Fruit fly (Drosophila melanogaster): ENCODE measurements around the gene CG12003.

Gene CG12003

DNA sequence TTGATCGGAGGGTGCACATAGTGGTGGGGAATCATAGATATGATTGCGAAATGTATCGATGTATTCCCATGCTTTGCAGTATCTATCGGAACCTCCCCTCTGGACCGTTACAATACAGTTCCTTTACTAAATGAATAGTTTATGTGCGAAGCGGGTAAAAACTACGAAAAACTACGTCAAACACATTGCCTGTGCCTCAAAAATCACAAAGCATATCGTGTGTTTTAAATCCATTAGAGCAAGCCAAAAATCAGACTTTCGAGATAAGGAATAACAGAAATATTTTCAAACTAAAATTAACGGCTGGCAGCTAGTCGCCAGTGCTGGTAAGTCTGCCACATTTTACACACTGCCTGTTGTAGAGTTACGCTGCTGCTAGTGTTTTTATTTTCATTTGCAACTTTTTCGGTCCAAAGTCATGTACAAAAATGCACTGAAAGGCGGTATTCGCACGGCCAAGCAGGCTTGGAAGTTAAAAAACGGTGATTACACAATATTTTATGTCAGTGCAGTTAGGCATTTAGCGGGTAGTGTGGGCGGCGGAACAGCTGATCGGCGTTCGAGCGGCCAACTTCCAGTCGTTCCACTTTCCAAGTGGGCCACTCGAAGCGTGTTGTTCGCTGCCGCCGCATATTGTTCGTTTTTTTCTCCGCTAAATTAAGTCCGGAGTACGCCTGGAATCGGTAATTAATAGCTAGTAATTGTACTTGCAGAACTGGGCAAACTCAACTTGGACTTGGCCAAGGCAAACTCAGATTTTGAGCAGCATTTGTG lies 47.7 kb upstream of the CG12003 start (continued):
- TF ChIP-seq CG6791 (GFP tag; IDR thresholded peaks at IDR 0.05; ENCODE audit: partially characterized antibody) (peak; percentile 80), her (GFP tag; optimal IDR thresholded peaks at IDR 0.05) (peak; percentile 63), Mrtf (GFP tag; IDR thresholded peaks at IDR 0.05) (no peak), fu2 (GFP tag; optimal IDR thresholded peaks at IDR 0.05) (peak; percentile 70), ham (GFP tag; IDR thresholded peaks at IDR 0.05) (no peak), Rfx (GFP tag; IDR thresholded peaks at IDR 0.05) (peak; percentile 22; the same call in 1 of the 2 replicates), Hsf (GFP tag; optimal IDR thresholded peaks at IDR 0.05) (peak; percentile 77), Hr3 (GFP tag; optimal IDR thresholded peaks at IDR 0.05) (peak; percentile 67), onecut (GFP tag; IDR thresholded peaks at IDR 0.05) (no peak), Nf-YC (tag; optimal IDR thresholded peaks at IDR 0.05) (no peak), CG9609 (GFP tag; optimal IDR thresholded peaks at IDR 0.05) (peak; percentile 62), NK7.1 (GFP tag; optimal IDR thresholded peaks at IDR 0.05) (no peak), Poxn (GFP tag; IDR thresholded peaks at IDR 0.05) (no peak), crc (GFP tag; optimal IDR thresholded peaks at IDR 0.05) (peak; percentile 30), Kr (GFP tag; optimal IDR thresholded peaks at IDR 0.05) (no peak), Med (GFP tag) (peak; percentile 96), ATbp (GFP tag; optimal IDR thresholded peaks at IDR 0.05) (no peak), Dip2 (GFP tag; IDR thresholded peaks at IDR 0.05) (no peak), Hr39 (optimal IDR thresholded peaks at IDR 0.05) (no peak), CG15479 (GFP tag; optimal IDR thresholded peaks at IDR 0.05) (no peak), jumu (GFP tag; optimal IDR thresholded peaks at IDR 0.05) (peak; percentile 80), CG12659 (GFP tag; optimal IDR thresholded peaks at IDR 0.05) (peak; percentile 54), Aef1 (GFP tag; IDR thresholded peaks at IDR 0.05) (peak; percentile 51), CG17612 (GFP tag; IDR thresholded peaks at IDR 0.05) (no peak), CG12942 (GFP tag; optimal IDR thresholded peaks at IDR 0.05) (peak; percentile 71), en (GFP tag; optimal IDR thresholded peaks at IDR 0.05) (peak; percentile 24), row (GFP tag; IDR thresholded peaks at IDR 0.05) (peak; percentile 56), CG15073 (GFP tag; optimal IDR thresholded peaks at IDR 0.05) (no peak), CG8359 (GFP tag; optimal IDR thresholded peaks at IDR 0.05; ENCODE audit: borderline replicate concordance) (no peak), CG12236 (GFP tag; optimal IDR thresholded peaks at IDR 0.05) (peak; percentile 19), crp (GFP tag; optimal IDR thresholded peaks at IDR 0.05) (peak; percentile 73 to 95), CG17829 (tag; optimal IDR thresholded peaks at IDR 0.05) (peak; percentile 38), D19B (GFP tag; optimal IDR thresholded peaks at IDR 0.05) (peak; percentile 0), sima (GFP tag; optimal IDR thresholded peaks at IDR 0.05) (no peak), CG18262 (tag; optimal IDR thresholded peaks at IDR 0.05) (peak; percentile 21), CG16815 (GFP tag; optimal IDR thresholded peaks at IDR 0.05) (peak; percentile 8), Ets65A (GFP tag) (peak; percentile 97), CG6854 (GFP tag; optimal IDR thresholded peaks at IDR 0.05) (peak; percentile 31), vvl (GFP tag; IDR thresholded peaks at IDR 0.05) (peak; percentile 71), CG11560 (tag; IDR thresholded peaks at IDR 0.05) (no peak), CG15011 (GFP tag; optimal IDR thresholded peaks at IDR 0.05) (no peak), Atf6 (GFP tag; IDR thresholded peaks at IDR 0.05) (peak; percentile 35; the same call in 1 of the 2 replicates), Tbp (GFP tag; optimal IDR thresholded peaks at IDR 0.05) (no peak), emc (GFP tag; optimal IDR thresholded peaks at IDR 0.05) (peak; percentile 58), PHDP (tag; optimal IDR thresholded peaks at IDR 0.05) (no peak), CG16813 (GFP tag; IDR thresholded peaks at IDR 0.05; ENCODE audit: partially characterized antibody) (peak; percentile 84), CG3995 (GFP tag; optimal IDR thresholded peaks at IDR 0.05) (peak; percentile 94), vfl (GFP tag; optimal IDR thresholded peaks at IDR 0.05) (peak; percentile 59), maf-S (GFP tag; optimal IDR thresholded peaks at IDR 0.05) (peak; percentile 55), zen2 (GFP tag; IDR thresholded peaks at IDR 0.05; ENCODE audit: partially characterized antibody) (peak; percentile 62), H2.0 (GFP tag; IDR thresholded peaks at IDR 0.05) (peak; percentile 64)

Data from whole organism, embryonic.